Worm (Caenorhabditis elegans): Measurements from ENCODE around the gene C27F2.9.

DNA sequence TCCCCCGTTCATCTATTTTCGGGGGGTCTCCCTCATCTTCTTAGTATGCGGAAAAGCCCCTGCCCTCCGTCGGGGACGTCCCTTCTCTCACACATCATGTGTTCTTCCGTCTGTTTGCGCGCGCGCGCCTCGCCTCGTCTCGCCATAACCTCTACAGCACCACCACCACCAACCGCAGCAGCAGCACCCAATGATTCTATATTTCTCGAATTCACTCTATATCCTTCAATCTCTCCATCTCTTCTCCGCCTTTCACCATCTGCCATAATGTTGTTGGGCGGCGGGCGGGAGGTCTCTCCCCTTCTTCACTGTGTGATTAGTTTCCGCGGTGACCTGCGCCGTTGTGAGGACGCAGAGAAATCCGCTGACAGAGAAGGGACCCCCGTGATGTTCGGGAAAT is 15.5 kb downstream of the C27F2.9 start:
- no peak for TF ChIP-seq nhr-237 (tag; optimal IDR thresholded peaks at IDR 0.05)
- peak; percentile 64 for TF ChIP-seq unc-120 (tag; optimal IDR thresholded peaks at IDR 0.05; ENCODE audit: poor library complexity, severe bottlenecking)
- TF ChIP-seq lin-13 (tag; optimal IDR thresholded peaks at IDR 0.05) = no peak
- TF ChIP-seq ztf-11 (tag; optimal IDR thresholded peaks at IDR 0.05) = peak; percentile 83
- TF ChIP-seq nhr-76 (tag; optimal IDR thresholded peaks at IDR 0.05) = no peak
- TF ChIP-seq elt-1 (tag; optimal IDR thresholded peaks at IDR 0.05; ENCODE audit: borderline replicate concordance, insufficient read depth) = no peak
- TF ChIP-seq pha-4 (tag; optimal IDR thresholded peaks at IDR 0.05) = no peak
- TF ChIP-seq lsy-2 (tag; optimal IDR thresholded peaks at IDR 0.05) = no peak

All from whole organism, mixed stage, embryonic.